Worm (Caenorhabditis elegans): ENCODE measurements around the gene wdr-83.

Gene wdr-83

DNA sequence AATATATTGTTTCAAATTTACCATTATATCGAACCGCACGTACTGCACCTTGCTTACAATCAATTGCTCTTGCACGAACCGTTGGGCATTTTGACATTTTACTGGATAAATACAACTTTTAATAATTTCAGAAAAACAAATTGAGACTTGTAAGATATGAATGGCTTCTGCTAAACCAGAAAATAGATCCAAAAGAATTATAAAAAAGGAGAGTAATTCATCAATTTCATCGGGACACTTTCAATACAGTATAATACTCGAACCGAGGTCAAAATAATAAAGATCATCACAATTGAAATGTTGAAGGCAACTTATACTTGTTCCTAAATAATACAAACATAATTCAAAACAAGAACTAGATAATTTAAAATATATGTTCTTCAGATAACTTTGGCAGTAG, at the start of gene wdr-83:
TSS of gene wdr-83 (minus strand) at position 101 of the 400 bp plus-strand sequence.
- TF ChIP-seq unc-62 (GFP tag; optimal IDR thresholded peaks at IDR 0.05) = no peak

DNA sequence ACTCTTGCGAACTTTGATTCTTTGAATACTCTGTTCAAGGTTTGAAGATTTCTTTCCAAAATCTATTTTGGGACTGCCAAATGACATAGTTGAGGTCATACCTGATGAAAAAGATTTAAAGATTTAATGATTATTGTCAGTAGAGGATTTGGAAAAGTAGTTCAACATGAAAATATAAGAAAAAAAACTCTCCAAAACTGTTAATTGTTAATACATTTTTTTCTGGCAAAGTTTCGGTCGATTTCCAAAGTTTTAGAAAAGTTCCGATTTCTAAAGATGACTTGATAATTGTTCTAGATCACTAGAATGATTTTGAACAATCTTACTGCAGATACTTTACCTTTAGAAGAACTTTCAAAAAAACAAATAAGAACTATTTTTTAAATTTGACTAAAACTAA, 39.8 kb upstream of the wdr-83 start, which contains the start of gene C27A2.7:
TSS of gene C27A2.7 (minus strand) at position 101 of the 400 bp plus-strand sequence.
- TF ChIP-seq unc-62 (GFP tag; optimal IDR thresholded peaks at IDR 0.05) = no peak

- TF ChIP-seq unc-62 (GFP tag; optimal IDR thresholded peaks at IDR 0.05) = no peak
These were observed 38.0 kb upstream of the wdr-83 start, which contains the start of gene idpb-2 for ce11 chrII:5069525-5069924. idpb-2 (minus strand) TSS chrII:5069625.

- TF ChIP-seq unc-62 (GFP tag; optimal IDR thresholded peaks at IDR 0.05) = no peak
These were observed 36.4 kb upstream of the wdr-83 start, which contains the start of gene C27A2.8 for ce11 chrII:5067927-5068326. C27A2.8 (minus strand) TSS chrII:5068043.

DNA sequence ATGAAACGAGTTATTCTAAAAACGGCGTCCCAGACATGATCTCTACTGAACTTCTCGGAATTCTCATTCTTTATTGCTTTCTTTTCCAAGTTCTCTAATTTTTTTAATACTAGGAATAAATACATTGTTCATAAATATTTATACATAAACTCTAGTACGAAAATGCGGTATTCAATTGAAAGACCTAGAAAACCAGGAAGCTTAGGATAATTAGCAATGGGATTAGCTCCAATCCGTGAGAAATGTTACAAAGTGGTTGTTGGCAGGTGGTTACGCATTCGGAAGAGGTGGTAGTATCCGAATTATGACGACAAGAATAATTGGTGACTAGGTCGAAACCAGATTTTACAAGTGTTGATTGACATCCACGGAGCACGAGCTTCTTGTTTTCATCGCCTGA, 35.5 kb upstream of the wdr-83 start:
- TF ChIP-seq unc-62 (GFP tag; optimal IDR thresholded peaks at IDR 0.05) = no peak

DNA sequence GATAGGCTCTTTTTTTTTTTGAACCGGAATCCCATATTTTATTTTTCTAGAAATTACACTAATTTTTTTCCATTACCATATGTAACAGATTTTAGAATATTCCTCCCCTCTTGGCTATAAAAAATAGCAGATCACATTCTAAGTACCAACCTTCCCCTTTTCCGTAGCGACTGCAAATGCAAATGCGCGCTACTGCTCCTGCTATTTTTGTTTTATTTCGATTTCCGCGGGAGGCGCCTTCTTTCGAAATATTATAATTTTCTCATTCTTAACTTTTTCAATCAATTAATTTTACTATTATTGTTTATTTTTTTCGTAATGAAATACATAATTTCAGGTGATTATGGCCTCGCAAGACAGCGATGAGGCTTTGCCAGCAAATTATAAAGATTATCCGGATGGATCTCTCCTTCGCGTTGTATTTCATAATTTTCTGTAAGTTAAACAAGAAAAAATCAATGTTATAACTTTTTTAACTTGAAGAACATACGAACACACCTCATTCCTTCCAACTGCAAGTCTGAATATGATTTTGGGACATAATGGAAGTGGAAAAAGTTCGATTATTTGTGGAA, 30.4 kb upstream of the wdr-83 start, which contains the start of gene smc-5:
TSS of gene smc-5 (plus strand) at position 332 of the 575 bp plus-strand sequence.
- no peak for TF ChIP-seq unc-62 (GFP tag; optimal IDR thresholded peaks at IDR 0.05)

ce11 chrII:5060719-5061118, 29.2 kb upstream of the wdr-83 start, which contains the start of gene pho-12:
pho-12 (minus strand) TSS chrII:5060819.
- no peak for TF ChIP-seq unc-62 (GFP tag; optimal IDR thresholded peaks at IDR 0.05)

- no peak for TF ChIP-seq unc-62 (GFP tag; optimal IDR thresholded peaks at IDR 0.05)
These were observed 26.5 kb upstream of the wdr-83 start, which contains the start of gene C27A2.12 for ce11 chrII:5058036-5058435. C27A2.12 (minus strand) TSS chrII:5058136.

DNA sequence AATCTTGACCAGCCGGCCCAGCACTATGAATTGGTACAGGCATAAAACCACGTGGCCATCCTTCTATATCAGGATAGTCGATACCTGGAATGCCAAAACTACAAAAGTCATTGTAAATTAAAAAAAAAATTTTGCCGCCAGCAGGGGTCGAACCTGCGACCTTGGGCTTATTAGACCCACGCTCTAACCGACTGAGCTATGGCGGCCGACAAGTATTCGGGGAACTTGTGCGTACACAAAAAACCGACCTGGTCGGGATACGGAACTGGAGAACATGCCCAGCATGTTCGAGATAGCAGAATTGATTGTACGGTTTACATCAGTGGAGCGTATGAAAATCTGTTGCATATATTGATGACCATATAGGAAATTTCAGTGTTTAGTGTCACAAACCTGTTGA, 25.8 kb upstream of the wdr-83 start:
- no peak for TF ChIP-seq unc-62 (GFP tag; optimal IDR thresholded peaks at IDR 0.05)

- TF ChIP-seq unc-62 (GFP tag; optimal IDR thresholded peaks at IDR 0.05) = no peak
These were observed 24.7 kb upstream of the wdr-83 start for ce11 chrII:5056254-5056653.

ce11 chrII:5055129-5055666, 23.7 kb upstream of the wdr-83 start, which contains the start of the genes ify-1 and rpl-22:
ify-1 (minus strand) TSS chrII:5055179.
rpl-22 (plus strand) TSS chrII:5055616.
- no peak for TF ChIP-seq unc-62 (GFP tag; optimal IDR thresholded peaks at IDR 0.05)

- TF ChIP-seq unc-62 (GFP tag; optimal IDR thresholded peaks at IDR 0.05) = no peak
These were observed 19.3 kb upstream of the wdr-83 start for ce11 chrII:5050776-5051175.

DNA sequence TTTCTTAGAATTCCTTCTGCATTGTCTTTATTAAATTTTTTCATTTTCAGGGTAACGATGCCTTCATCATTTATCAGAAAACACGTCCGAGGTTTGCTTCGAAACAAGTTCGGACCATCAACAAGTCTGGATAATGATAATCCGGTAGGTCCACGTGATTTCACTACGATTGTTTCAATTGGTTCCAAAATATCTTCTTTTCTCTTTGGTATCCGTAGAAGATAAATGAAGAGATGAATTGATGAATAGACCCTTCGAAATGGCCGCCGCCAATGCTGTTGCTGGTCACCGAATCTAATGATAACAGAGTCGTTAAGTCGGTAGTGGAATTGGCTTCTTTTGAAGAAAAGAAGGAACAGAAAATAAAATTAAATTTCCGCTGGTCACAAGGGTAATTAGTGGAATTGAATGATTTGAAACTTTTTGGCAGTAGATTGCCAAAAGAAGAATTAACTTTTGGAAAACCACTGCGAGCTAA, 18.4 kb upstream of the wdr-83 start, which contains the start of gene F33G12.6:
TSS of gene F33G12.6 (plus strand) at position 51 of the 478 bp plus-strand sequence.
- TF ChIP-seq unc-62 (GFP tag; optimal IDR thresholded peaks at IDR 0.05) = no peak

DNA sequence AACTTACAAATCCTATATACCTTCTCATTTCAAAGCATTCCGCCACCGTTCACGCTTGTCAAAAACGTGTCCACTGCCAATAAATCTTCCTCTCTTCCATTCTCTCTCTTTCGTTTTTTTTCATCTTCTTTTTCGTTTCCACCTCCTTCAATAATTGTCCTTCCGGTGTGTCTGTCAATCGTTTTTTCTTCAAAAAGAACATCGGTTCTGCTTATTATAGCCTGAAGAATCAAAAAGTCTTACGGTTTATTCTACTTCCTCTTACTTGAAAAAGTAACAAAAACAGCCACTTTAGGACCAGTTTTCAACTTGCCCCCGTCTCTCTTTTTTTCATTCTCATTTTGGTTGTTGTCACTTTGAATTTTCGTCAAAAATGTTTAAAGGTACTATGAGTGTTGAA, 17.7 kb upstream of the wdr-83 start:
- no peak for TF ChIP-seq unc-62 (GFP tag; optimal IDR thresholded peaks at IDR 0.05)

DNA sequence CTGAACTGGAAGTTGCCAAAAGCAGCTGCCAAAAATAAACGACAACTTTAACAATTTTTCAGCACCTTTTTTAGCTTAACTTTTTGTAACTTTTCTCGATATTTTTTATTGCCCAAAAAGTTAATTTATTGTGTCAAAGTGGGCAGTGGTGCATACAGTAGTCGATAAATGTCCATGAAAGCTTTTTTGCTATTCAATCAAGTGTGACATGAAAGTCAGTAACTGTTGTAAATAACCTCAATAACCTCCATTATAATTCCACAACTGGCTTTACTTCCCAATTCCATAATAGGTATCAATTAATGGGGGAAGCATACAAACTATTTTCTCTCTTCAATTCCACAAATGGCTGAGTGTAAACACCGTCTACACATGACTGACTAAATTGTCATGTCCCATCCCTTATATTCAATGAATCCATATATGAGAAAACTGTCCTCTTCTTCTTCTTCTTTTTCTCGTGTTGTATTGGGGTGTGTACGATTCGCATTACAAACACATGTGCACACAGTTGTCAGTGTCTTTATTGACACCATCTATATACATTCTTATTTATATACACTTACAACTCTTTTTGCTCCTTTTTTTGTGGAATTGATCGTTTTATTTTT, 16.8 kb upstream of the wdr-83 start:
- TF ChIP-seq unc-62 (GFP tag; optimal IDR thresholded peaks at IDR 0.05) = no peak

ce11 chrII:5047279-5047678, 15.8 kb upstream of the wdr-83 start:
- no peak for TF ChIP-seq unc-62 (GFP tag; optimal IDR thresholded peaks at IDR 0.05)

All from whole organism, dauer.